Fruit fly (Drosophila melanogaster) whole organism, prepupa: ENCODE data around the gene Idua.

Source experiments
- CG11902 ChIP-seq: fragments of 200-800 bp; sonication (Bioruptor generic); optimal IDR thresholded peaks from 3 replicates; lab custom pipeline; 2016; ENCODE audit warnings: missing biosample characterization, missing genetic modification characterization
- CG3032 ChIP-seq: fragments of 200-800 bp; optimal IDR thresholded peaks from 2 replicates; lab custom pipeline; 2019; ENCODE audit warnings: missing biosample characterization, mild to moderate bottlenecking, missing genetic modification characterization, moderate library complexity
- Hr38 ChIP-seq: sonication (Bioruptor generic); optimal IDR thresholded peaks from 2 replicates; lab custom pipeline; 2016; ENCODE audit warnings: missing biosample characterization, missing genetic modification characterization
- Hr39 ChIP-seq: fragments of 200-800 bp; sonication (Bioruptor generic); optimal IDR thresholded peaks from 2 replicates; lab custom pipeline; 2016; ENCODE audit warnings: missing biosample characterization, missing genetic modification characterization
- Sox102F ChIP-seq: fragments of 200-800 bp; sonication (Bioruptor generic); optimal IDR thresholded peaks from 2 replicates; lab custom pipeline; 2016; ENCODE audit warnings: missing biosample characterization, mild to moderate bottlenecking, missing genetic modification characterization
- fkh ChIP-seq: fragments of 200-800 bp; sonication (Bioruptor generic); optimal IDR thresholded peaks from 3 replicates; lab custom pipeline; 2017; ENCODE audit warnings: missing biosample characterization, mild to moderate bottlenecking, missing genetic modification characterization, moderate library complexity
- lz ChIP-seq: fragments of 200-800 bp; sonication (Bioruptor generic); optimal IDR thresholded peaks from 3 replicates; lab custom pipeline; 2016; ENCODE audit warnings: missing biosample characterization, missing genetic modification characterization
- net ChIP-seq: fragments of 200-800 bp; sonication (Bioruptor generic); optimal IDR thresholded peaks from 3 replicates; lab custom pipeline; 2016; ENCODE audit warnings: missing biosample characterization, missing genetic modification characterization
- svp ChIP-seq: fragments of 200-800 bp; sonication (Bioruptor generic); peaks from one replicate; lab custom pipeline; 2016; ENCODE audit warnings: missing biosample characterization, missing genetic modification characterization

- TF ChIP-seq svp (GFP tag; lab: Kevin White, UChicago) (peak; percentile 84), net (GFP tag; lab: Kevin White, UChicago) (peak; percentile 60), CG3032 (tag; lab: Kevin White, UChicago) (peak; percentile 60), lz (peak; percentile 77), CG11902 (GFP tag; lab: Kevin White, UChicago) (peak; percentile 53), fkh (GFP tag; lab: Kevin White, UChicago) (peak; percentile 4), Hr38 (GFP tag; lab: Kevin White, UChicago) (no peak), Sox102F (GFP tag; lab: Kevin White, UChicago) (peak; percentile 77), Hr39 (GFP tag; lab: Kevin White, UChicago) (peak; percentile 73)
Observed at dm6 chr2L:11065106-11065878, 47.6 kb downstream of the Idua start.
